Worm (Caenorhabditis elegans) whole organism, L3 larva: ENCODE measurements around the gene dpm-3.

Source experiments
- R02D3.7 ChIP-seq: fragments of 150-350 bp; optimal IDR thresholded peaks from 2 replicates; lab custom pipeline; 2014; ENCODE audit warnings: missing biosample characterization, missing genetic modification characterization
- ZK546.5 ChIP-seq: sonication (generic microtip); optimal IDR thresholded peaks from 2 replicates; lab custom pipeline; 2017; ENCODE audit warnings: missing biosample characterization, missing genetic modification characterization
- aly-2 ChIP-seq: fragments of 150-350 bp; optimal IDR thresholded peaks from 2 replicates; lab custom pipeline; 2014; ENCODE audit warnings: missing biosample characterization, missing genetic modification characterization
- ama-1 ChIP-seq: fragments of 150-350 bp; optimal IDR thresholded peaks from 2 replicates; lab custom pipeline; 2018
- ceh-16 ChIP-seq: sonication (generic microtip); optimal IDR thresholded peaks from 2 replicates; lab custom pipeline; 2017; ENCODE audit warnings: missing biosample characterization, missing genetic modification characterization
- ceh-28 ChIP-seq: fragments of 150-350 bp; optimal IDR thresholded peaks from 2 replicates; lab custom pipeline; 2014; ENCODE audit warnings: missing biosample characterization, missing genetic modification reagents, missing genetic modification characterization
- ceh-82 ChIP-seq: fragments of 150-350 bp; optimal IDR thresholded peaks from 2 replicates; lab custom pipeline; 2014; ENCODE audit warnings: missing biosample characterization, missing genetic modification characterization
- ceh-9 ChIP-seq: sonication (generic microtip); optimal IDR thresholded peaks from 2 replicates; lab custom pipeline; 2018; ENCODE audit warnings: missing biosample characterization, missing genetic modification characterization
- daf-12 ChIP-seq: fragments of 150-350 bp; optimal IDR thresholded peaks from 2 replicates; lab custom pipeline; 2014; ENCODE audit warnings: missing biosample characterization, missing genetic modification reagents, missing genetic modification characterization
- egl-27 ChIP-seq: sonication (generic microtip); optimal IDR thresholded peaks from 4 replicates; lab custom pipeline; 2017; ENCODE audit warnings: missing biosample characterization, missing genetic modification reagents, missing genetic modification characterization
- egl-5 ChIP-seq: fragments of 150-350 bp; optimal IDR thresholded peaks from 2 replicates; lab custom pipeline; 2017; ENCODE audit warnings: missing biosample characterization, missing genetic modification reagents, missing genetic modification characterization, inconsistent platforms
- elt-1 ChIP-seq: fragments of 150-350 bp; optimal IDR thresholded peaks from 2 replicates; lab custom pipeline; 2014; ENCODE audit warnings: missing biosample characterization, missing genetic modification characterization
- elt-2 ChIP-seq: sonication (generic microtip); optimal IDR thresholded peaks from 2 replicates; lab custom pipeline; 2016; ENCODE audit warnings: missing genetic modification reagents, mild to moderate bottlenecking, missing genetic modification characterization, missing compliant biosample characterization
- elt-3 ChIP-seq, 3 experiments: fragments of 150-350 bp in 1 of 3; sonication (generic microtip) in 2 of 3; optimal IDR thresholded peaks; 2 replicates in 2 of 3; 4 replicates in 1 of 3; lab custom pipeline; 2014 to 2017; ENCODE audit warnings: missing biosample characterization in 3 of 3, missing genetic modification characterization in 3 of 3
- eor-1 ChIP-seq, 2 experiments: fragments of 150-350 bp; optimal IDR thresholded peaks; 2 replicates each; lab custom pipeline; 2014 to 2018; ENCODE audit warnings: missing biosample characterization in 2 of 2, missing genetic modification characterization in 2 of 2
- fkh-10 ChIP-seq: sonication (generic microtip); optimal IDR thresholded peaks from 2 replicates; lab custom pipeline; 2017; ENCODE audit warnings: missing biosample characterization, missing genetic modification reagents, missing genetic modification characterization
- fkh-2 ChIP-seq: fragments of 150-350 bp; optimal IDR thresholded peaks from 2 replicates; lab custom pipeline; 2014; ENCODE audit warnings: missing biosample characterization, missing genetic modification reagents, missing genetic modification characterization
- fos-1 ChIP-seq: fragments of 150-350 bp; optimal IDR thresholded peaks from 2 replicates; lab custom pipeline; 2014; ENCODE audit warnings: missing biosample characterization, missing genetic modification characterization
- hmg-11 ChIP-seq: sonication (generic microtip); optimal IDR thresholded peaks from 2 replicates; lab custom pipeline; 2016; ENCODE audit warnings: missing genetic modification characterization, missing compliant biosample characterization
- jun-1 ChIP-seq: fragments of 150-350 bp; optimal IDR thresholded peaks from 2 replicates; lab custom pipeline; 2014; ENCODE audit warnings: missing biosample characterization, missing genetic modification reagents, missing genetic modification characterization
- lin-15B ChIP-seq: fragments of 150-350 bp; optimal IDR thresholded peaks from 2 replicates; lab custom pipeline; 2014; ENCODE audit warnings: missing biosample characterization, missing genetic modification characterization
- lin-39 ChIP-seq: fragments of 150-350 bp; optimal IDR thresholded peaks from 2 replicates; lab custom pipeline; 2018; ENCODE audit warnings: missing biosample characterization, missing genetic modification reagents, missing genetic modification characterization
- lsy-12 ChIP-seq: sonication (generic microtip); optimal IDR thresholded peaks from 2 replicates; lab custom pipeline; 2016; ENCODE audit warnings: mild to moderate bottlenecking, missing genetic modification characterization, missing compliant biosample characterization
- mdl-1 ChIP-seq: fragments of 150-350 bp; optimal IDR thresholded peaks from 2 replicates; lab custom pipeline; 2014; ENCODE audit warnings: missing biosample characterization, missing genetic modification characterization
- mml-1 ChIP-seq: fragments of 150-350 bp; sonication (generic microtip); optimal IDR thresholded peaks from 3 replicates; lab custom pipeline; 2014; ENCODE audit warnings: missing biosample characterization, missing genetic modification characterization
- nfya-1 ChIP-seq: sonication (generic microtip); optimal IDR thresholded peaks from 2 replicates; lab custom pipeline; 2017; ENCODE audit warnings: missing genetic modification characterization, mild to moderate bottlenecking, missing compliant biosample characterization, antibody characterized with exemption, moderate library complexity; ENCODE audit not compliant: insufficient read depth
- nhr-11 ChIP-seq: fragments of 150-350 bp; optimal IDR thresholded peaks from 2 replicates; lab custom pipeline; 2014; ENCODE audit warnings: missing biosample characterization, missing genetic modification characterization
- nhr-12 ChIP-seq: fragments of 150-350 bp; optimal IDR thresholded peaks from 2 replicates; lab custom pipeline; 2014; ENCODE audit warnings: missing biosample characterization, missing genetic modification characterization
- nhr-23 ChIP-seq: fragments of 150-350 bp; optimal IDR thresholded peaks from 2 replicates; lab custom pipeline; 2014; ENCODE audit warnings: missing biosample characterization, missing genetic modification reagents, missing genetic modification characterization
- nhr-237 ChIP-seq: fragments of 150-350 bp; optimal IDR thresholded peaks from 2 replicates; lab custom pipeline; 2014; ENCODE audit warnings: missing biosample characterization, missing genetic modification characterization
- nhr-25 ChIP-seq: sonication (generic microtip); optimal IDR thresholded peaks from 2 replicates; lab custom pipeline; 2017; ENCODE audit warnings: missing biosample characterization, missing genetic modification characterization
- nhr-28 ChIP-seq: fragments of 150-350 bp; optimal IDR thresholded peaks from 2 replicates; lab custom pipeline; 2014; ENCODE audit warnings: missing biosample characterization, missing genetic modification characterization
- nhr-43 ChIP-seq: sonication (generic microtip); optimal IDR thresholded peaks from 2 replicates; lab custom pipeline; 2016; ENCODE audit warnings: mild to moderate bottlenecking, missing genetic modification characterization, missing compliant biosample characterization; ENCODE audit not compliant: poor library complexity, severe bottlenecking
- nhr-67 ChIP-seq: fragments of 150-350 bp; optimal IDR thresholded peaks from 2 replicates; lab custom pipeline; 2014; ENCODE audit warnings: missing biosample characterization, missing genetic modification characterization
- nhr-76 ChIP-seq: fragments of 150-350 bp; sonication (generic microtip); optimal IDR thresholded peaks from 5 replicates; lab custom pipeline; 2014; ENCODE audit warnings: missing biosample characterization, missing genetic modification characterization
- nhr-77 ChIP-seq: fragments of 150-350 bp; optimal IDR thresholded peaks from 2 replicates; lab custom pipeline; 2014; ENCODE audit warnings: missing biosample characterization, missing genetic modification characterization
- pha-4 ChIP-seq: fragments of 150-350 bp; optimal IDR thresholded peaks from 2 replicates; lab custom pipeline; 2014; ENCODE audit warnings: missing biosample characterization, missing genetic modification reagents, missing genetic modification characterization
- pqm-1 ChIP-seq: fragments of 150-350 bp; optimal IDR thresholded peaks from 2 replicates; lab custom pipeline; 2017; ENCODE audit warnings: missing biosample characterization, missing genetic modification characterization, inconsistent platforms
- sea-2 ChIP-seq: fragments of 150-350 bp; sonication (generic microtip); optimal IDR thresholded peaks from 4 replicates; lab custom pipeline; 2014; ENCODE audit warnings: missing biosample characterization, missing genetic modification reagents, missing genetic modification characterization
- skn-1 ChIP-seq: fragments of 150-350 bp; optimal IDR thresholded peaks from 2 replicates; lab custom pipeline; 2014; ENCODE audit warnings: missing biosample characterization, missing genetic modification characterization
- snpc-4 ChIP-seq: fragments of 150-350 bp; optimal IDR thresholded peaks from 2 replicates; lab custom pipeline; 2014; ENCODE audit warnings: missing biosample characterization, missing genetic modification characterization
- tbx-2 ChIP-seq: sonication (generic microtip); optimal IDR thresholded peaks from 2 replicates; lab custom pipeline; 2016; ENCODE audit warnings: mild to moderate bottlenecking, missing genetic modification characterization, missing compliant biosample characterization
- unc-39 ChIP-seq: sonication (generic microtip); optimal IDR thresholded peaks from 4 replicates; lab custom pipeline; 2017; ENCODE audit warnings: missing biosample characterization, missing genetic modification characterization
- unc-62 ChIP-seq: fragments of 150-350 bp; sonication (generic microtip); optimal IDR thresholded peaks from 4 replicates; lab custom pipeline; 2014; ENCODE audit warnings: missing biosample characterization, missing genetic modification reagents, missing genetic modification characterization
- zag-1 ChIP-seq: fragments of 150-350 bp; optimal IDR thresholded peaks from 2 replicates; lab custom pipeline; 2014; ENCODE audit warnings: missing biosample characterization, missing genetic modification characterization
- ztf-11 ChIP-seq: fragments of 150-350 bp; optimal IDR thresholded peaks from 2 replicates; lab custom pipeline; 2014; ENCODE audit warnings: missing biosample characterization, missing genetic modification characterization
- ztf-4 ChIP-seq: fragments of 150-350 bp; optimal IDR thresholded peaks from 2 replicates; lab custom pipeline; 2014; ENCODE audit warnings: missing biosample characterization, missing genetic modification characterization

The dpm-3 gene

DNA sequence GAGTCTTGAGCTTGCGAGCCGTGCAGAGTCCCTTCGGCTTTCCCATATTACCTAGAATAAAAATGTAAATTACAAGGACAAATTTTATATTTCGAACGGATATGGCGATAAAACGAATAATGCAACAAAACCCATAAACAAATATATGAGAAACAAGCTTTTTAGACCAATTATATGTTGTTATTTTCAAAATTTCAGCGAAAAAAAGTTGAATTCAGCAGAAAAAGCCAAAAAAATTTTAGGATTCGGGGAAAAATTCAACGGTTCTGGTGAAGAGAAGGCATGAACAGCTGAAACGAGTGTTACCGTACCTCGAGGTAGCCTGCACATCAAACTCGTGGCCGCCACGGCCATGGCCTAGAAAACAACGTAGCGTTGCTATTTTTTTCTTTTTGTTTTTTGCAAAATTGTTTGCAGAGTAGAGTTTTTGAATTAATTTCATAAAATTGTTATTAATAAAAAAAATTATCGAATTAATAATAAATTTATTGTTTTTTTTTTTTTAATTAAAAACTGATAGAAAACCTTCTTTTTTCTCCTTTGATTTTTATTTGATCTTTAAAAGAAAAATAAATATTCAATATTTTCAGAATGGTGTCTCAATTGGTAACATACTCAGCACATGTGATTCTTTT is at the start of gene dpm-3, which contains the start of gene rps-23:
Gene dpm-3 (plus strand): TSS at position 585 of the 635 bp plus-strand sequence.
Gene rps-23 (minus strand): TSS at position 51 of the 635 bp plus-strand sequence.
- TF ChIP-seq lin-39 (tag; lab: Kevin White, UChicago): peak; percentile 92
- TF ChIP-seq egl-5: peak; percentile 58
- TF ChIP-seq tbx-2 (tag; lab: Kevin White, UChicago): peak; percentile 60
- peak; percentile 66 for TF ChIP-seq nhr-76 (tag; lab: Kevin White, UChicago)
- TF ChIP-seq nfya-1: peak; percentile 99
- no peak for TF ChIP-seq nhr-237 (tag; lab: Kevin White, UChicago)
- peak; percentile 73 for TF ChIP-seq ama-1 (lab: Kevin White, UChicago)
- TF ChIP-seq nhr-28: no peak
- peak; percentile 91 for TF ChIP-seq pqm-1 (tag; lab: Kevin White, UChicago)
- no peak for TF ChIP-seq ztf-11
- peak; percentile 77 for TF ChIP-seq elt-2 (tag; lab: Kevin White, UChicago)
- peak in 1 of 2 experiments; percentile 73 for TF ChIP-seq eor-1 (tag; optimal IDR thresholded peaks at IDR 0.05; lab: Kevin White, UChicago)
- TF ChIP-seq nhr-12: no peak
- peak; percentile 53 for TF ChIP-seq nhr-77 (tag; lab: Kevin White, UChicago)
- TF ChIP-seq daf-12 (tag; lab: Kevin White, UChicago): no peak
- TF ChIP-seq nhr-11 (tag; lab: Kevin White, UChicago): peak; percentile 61
- TF ChIP-seq ceh-9 (tag; lab: Kevin White, UChicago): no peak
- TF ChIP-seq unc-39: no peak
- TF ChIP-seq ztf-4 (tag; lab: Kevin White, UChicago): no peak
- TF ChIP-seq jun-1: peak; percentile 65
- no peak for TF ChIP-seq nhr-67 (tag; lab: Kevin White, UChicago)
- TF ChIP-seq lin-15B: peak; percentile 98
- TF ChIP-seq mml-1 (tag; lab: Kevin White, UChicago): no peak
- TF ChIP-seq R02D3.7 (tag; lab: Kevin White, UChicago): peak; percentile 89
- TF ChIP-seq aly-2 (tag; lab: Kevin White, UChicago): no peak
- TF ChIP-seq ceh-16 (tag; lab: Kevin White, UChicago): peak; percentile 55
- peak; percentile 48 for TF ChIP-seq mdl-1 (tag; lab: Kevin White, UChicago)
- TF ChIP-seq nhr-25 (tag; lab: Kevin White, UChicago): peak; percentile 95
- peak; percentile 20 for TF ChIP-seq egl-27 (tag; lab: Kevin White, UChicago)
- TF ChIP-seq nhr-43: peak; percentile 96
- TF ChIP-seq fkh-2: no peak
- peak; percentile 88 for TF ChIP-seq skn-1 (tag; lab: Kevin White, UChicago)
- TF ChIP-seq lsy-12 (tag; lab: Kevin White, UChicago): peak; percentile 95
- TF ChIP-seq ceh-28: peak; percentile 74
- TF ChIP-seq pha-4 (tag; lab: Kevin White, UChicago): peak; percentile 98
- no peak for TF ChIP-seq zag-1 (tag; lab: Kevin White, UChicago)
- peak; percentile 60 for TF ChIP-seq hmg-11
- TF ChIP-seq fkh-10: peak; percentile 51
- TF ChIP-seq unc-62: no peak
- peak; percentile 81 for TF ChIP-seq ceh-82
- TF ChIP-seq sea-2 (GFP tag; lab: Kevin White, UChicago): no peak
- peak; percentile 97 for TF ChIP-seq nhr-23
- TF ChIP-seq elt-3 (tag; optimal IDR thresholded peaks at IDR 0.05; lab: Kevin White, UChicago): no peak
- TF ChIP-seq snpc-4 (tag; lab: Kevin White, UChicago): peak; percentile 90
- peak; percentile 45 for TF ChIP-seq elt-1 (tag; lab: Kevin White, UChicago)
- TF ChIP-seq fos-1: no peak
- peak; percentile 94 for TF ChIP-seq ZK546.5
